Worm (Caenorhabditis elegans) whole organism, L4 larva: ENCODE data around the gene ddi-1.

ENCODE experiments used
- F10B5.3 ChIP-seq: sonication (generic microtip); optimal IDR thresholded peaks from 2 replicates; lab custom pipeline; 2016; ENCODE audit warnings: mild to moderate bottlenecking, missing genetic modification characterization, missing compliant biosample characterization
- F26F4.8 ChIP-seq: fragments of 200-800 bp; sonication (Bioruptor generic); conservative IDR thresholded peaks from 2 replicates; pipeline ENCODE4 v1.3.6; 2022; ENCODE audit warnings: missing genetic modification characterization, missing compliant biosample characterization
- T26A8.4 ChIP-seq: fragments of 200-800 bp; sonication (Bioruptor generic); IDR thresholded peaks from 2 replicates; pipeline ENCODE4 v1.3.6; 2022; ENCODE audit warnings: missing genetic modification characterization, missing compliant biosample characterization
- ZK546.5 ChIP-seq, 2 experiments: sonication (generic microtip); optimal IDR thresholded peaks; 2 replicates each; lab custom pipeline; 2017; ENCODE audit warnings: missing biosample characterization in 2 of 2, missing genetic modification characterization in 2 of 2
- aha-1 ChIP-seq: fragments of 150-350 bp; peaks from one replicate; lab custom pipeline; 2014; ENCODE audit warnings: missing biosample characterization, missing genetic modification characterization
- aly-2 ChIP-seq: sonication (generic microtip); optimal IDR thresholded peaks from 2 replicates; lab custom pipeline; 2018; ENCODE audit warnings: missing biosample characterization, missing genetic modification characterization
- arid-1 ChIP-seq: fragments of 200-800 bp; sonication (Bioruptor generic); conservative IDR thresholded peaks from 2 replicates; pipeline ENCODE4 v1.3.6; 2022; ENCODE audit warnings: missing genetic modification reagents, missing genetic modification characterization, missing compliant biosample characterization
- attf-4 ChIP-seq: sonication (generic microtip); optimal IDR thresholded peaks from 3 replicates; lab custom pipeline; 2017; ENCODE audit warnings: missing biosample characterization, missing genetic modification characterization
- ceh-20 ChIP-seq: fragments of 200-800 bp; sonication (Bioruptor generic); IDR thresholded peaks from 2 replicates; pipeline ENCODE4 v1.3.6; 2022; ENCODE audit warnings: missing genetic modification reagents, missing genetic modification characterization, missing compliant biosample characterization
- ceh-62 ChIP-seq: sonication (generic microtip); optimal IDR thresholded peaks from 2 replicates; lab custom pipeline; 2017; ENCODE audit warnings: missing biosample characterization, missing genetic modification characterization
- ceh-82 ChIP-seq: sonication (generic microtip); optimal IDR thresholded peaks from 2 replicates; lab custom pipeline; 2017; ENCODE audit warnings: missing biosample characterization, missing genetic modification characterization
- ces-1 ChIP-seq: fragments of 150-350 bp; sonication (generic microtip); optimal IDR thresholded peaks from 4 replicates; lab custom pipeline; 2014; ENCODE audit warnings: missing biosample characterization, missing genetic modification reagents, missing genetic modification characterization
- dmd-6 ChIP-seq: fragments of 200-800 bp; sonication (Bioruptor generic); IDR thresholded peaks from 2 replicates; pipeline ENCODE4 v1.3.6; 2022; ENCODE audit warnings: missing genetic modification reagents, missing genetic modification characterization, missing compliant biosample characterization
- dmd-8 ChIP-seq: fragments of 200-800 bp; sonication (Bioruptor generic); IDR thresholded peaks from 2 replicates; pipeline ENCODE4 v1.3.6; 2022; ENCODE audit warnings: missing genetic modification characterization, missing compliant biosample characterization
- dmd-9 ChIP-seq: fragments of 200-800 bp; sonication (Bioruptor generic); IDR thresholded peaks from 2 replicates; pipeline ENCODE4 v1.3.6; 2022; ENCODE audit warnings: missing genetic modification reagents, missing genetic modification characterization, missing compliant biosample characterization
- duxl-1 ChIP-seq: sonication (generic microtip); optimal IDR thresholded peaks from 2 replicates; lab custom pipeline; 2016; ENCODE audit warnings: mild to moderate bottlenecking, missing genetic modification characterization, moderate library complexity, missing compliant biosample characterization; ENCODE audit not compliant: poor library complexity
- dve-1 ChIP-seq: sonication (generic microtip); optimal IDR thresholded peaks from 2 replicates; lab custom pipeline; 2017; ENCODE audit warnings: antibody characterized with exemption, mild to moderate bottlenecking, missing genetic modification characterization, missing compliant biosample characterization; ENCODE audit not compliant: insufficient read depth
- egl-43 ChIP-seq: fragments of 200-800 bp; sonication (Bioruptor generic); IDR thresholded peaks from 2 replicates; pipeline ENCODE4 v1.3.6; 2022; ENCODE audit warnings: missing genetic modification reagents, missing genetic modification characterization, missing compliant biosample characterization
- fkh-10 ChIP-seq: fragments of 150-350 bp; optimal IDR thresholded peaks from 2 replicates; lab custom pipeline; 2014; ENCODE audit warnings: missing biosample characterization, missing genetic modification reagents, missing genetic modification characterization
- hif-1 ChIP-seq, 2 experiments: sonication (generic microtip); optimal IDR thresholded peaks; 2 replicates each; lab custom pipeline; 2016 to 2017; ENCODE audit warnings: missing compliant biosample characterization in 2 of 2, missing genetic modification characterization in 2 of 2, missing genetic modification reagents in 2 of 2, missing genotype in 2 of 2, mild to moderate bottlenecking in 1 of 2
- hlh-11 ChIP-seq: fragments of 200-800 bp; sonication (Bioruptor generic); optimal IDR thresholded peaks from 2 replicates; lab custom pipeline; 2018; ENCODE audit warnings: mild to moderate bottlenecking, missing genetic modification characterization, missing compliant biosample characterization
- lin-15B ChIP-seq: fragments of 150-350 bp; sonication (generic microtip); optimal IDR thresholded peaks from 3 replicates; lab custom pipeline; 2014; ENCODE audit warnings: missing biosample characterization, missing genetic modification characterization
- lsy-2 ChIP-seq, 2 experiments: fragments of 150-350 bp in 1 of 2; sonication (generic microtip) in 1 of 2; optimal IDR thresholded peaks; 2 replicates each; lab custom pipeline; 2014 to 2017; ENCODE audit warnings: missing biosample characterization in 2 of 2, missing genetic modification characterization in 2 of 2
- mdt-29 ChIP-seq: fragments of 200-800 bp; sonication (Bioruptor generic); IDR thresholded peaks from 2 replicates; pipeline ENCODE4 v1.3.6; 2022; ENCODE audit warnings: missing genetic modification reagents, missing genetic modification characterization, missing compliant biosample characterization
- mes-2 ChIP-seq: sonication (generic microtip); optimal IDR thresholded peaks from 2 replicates; lab custom pipeline; 2016; ENCODE audit warnings: missing genotype, mild to moderate bottlenecking, missing genetic modification characterization, missing compliant biosample characterization; ENCODE audit not compliant: poor library complexity, severe bottlenecking
- mxl-2 ChIP-seq: fragments of 200-800 bp; sonication (Bioruptor generic); conservative IDR thresholded peaks from 2 replicates; pipeline ENCODE4 v1.3.6; 2022; ENCODE audit warnings: missing genetic modification reagents, missing genetic modification characterization, missing compliant biosample characterization
- nhr-10 ChIP-seq: fragments of 150-350 bp; optimal IDR thresholded peaks from 2 replicates; lab custom pipeline; 2014; ENCODE audit warnings: missing biosample characterization, missing genetic modification characterization
- nhr-11 ChIP-seq: fragments of 150-350 bp; optimal IDR thresholded peaks from 2 replicates; lab custom pipeline; 2014; ENCODE audit warnings: missing biosample characterization, missing genetic modification characterization
- nhr-237 ChIP-seq: sonication (generic microtip); optimal IDR thresholded peaks from 2 replicates; lab custom pipeline; 2017; ENCODE audit warnings: missing biosample characterization, missing genetic modification characterization
- nhr-25 ChIP-seq: sonication (generic microtip); optimal IDR thresholded peaks from 2 replicates; lab custom pipeline; 2017; ENCODE audit warnings: missing genetic modification characterization, mild to moderate bottlenecking, missing compliant biosample characterization, antibody characterized with exemption, moderate library complexity, borderline replicate concordance; ENCODE audit not compliant: insufficient read depth
- nhr-77 ChIP-seq: fragments of 150-350 bp; optimal IDR thresholded peaks from 2 replicates; lab custom pipeline; 2014; ENCODE audit warnings: missing biosample characterization, missing genetic modification characterization
- pha-4 ChIP-seq, 2 experiments: fragments of 150-350 bp in 1 of 2; fragments of 200-800 bp in 1 of 2; sonication (Bioruptor generic) in 1 of 2; IDR thresholded peaks in 1 of 2; optimal IDR thresholded peaks in 1 of 2; 2 replicates each; pipeline versions ENCODE4 v1.3.6 to Lab custom; 2014 to 2022; ENCODE audit warnings: missing genetic modification characterization in 2 of 2, missing genetic modification reagents in 2 of 2, missing biosample characterization in 1 of 2, missing compliant biosample characterization in 1 of 2
- php-3 ChIP-seq: fragments of 200-800 bp; sonication (Bioruptor generic); IDR thresholded peaks from 2 replicates; pipeline ENCODE4 v1.3.6; 2022; ENCODE audit warnings: missing genetic modification reagents, missing genetic modification characterization, missing compliant biosample characterization
- pqm-1 ChIP-seq: sonication (generic microtip); optimal IDR thresholded peaks from 2 replicates; lab custom pipeline; 2017; ENCODE audit warnings: missing biosample characterization, missing genetic modification characterization
- saeg-2 ChIP-seq: fragments of 200-800 bp; sonication (Bioruptor generic); IDR thresholded peaks from 2 replicates; pipeline ENCODE4 v1.3.6; 2022; ENCODE audit warnings: missing genetic modification reagents, missing genetic modification characterization, missing compliant biosample characterization
- sdz-12 ChIP-seq: fragments of 200-800 bp; sonication (Bioruptor generic); optimal IDR thresholded peaks from 2 replicates; lab custom pipeline; 2018; ENCODE audit warnings: mild to moderate bottlenecking, missing genetic modification characterization, missing compliant biosample characterization
- snpc-1.2 ChIP-seq: fragments of 200-800 bp; sonication (Bioruptor generic); IDR thresholded peaks from 2 replicates; pipeline ENCODE4 v1.3.6; 2022; ENCODE audit warnings: missing genetic modification reagents, missing genetic modification characterization, missing compliant biosample characterization
- spr-3 ChIP-seq: fragments of 200-800 bp; sonication (Bioruptor generic); optimal IDR thresholded peaks from 2 replicates; lab custom pipeline; 2018; ENCODE audit warnings: mild to moderate bottlenecking, missing genetic modification characterization, missing compliant biosample characterization
- tag-97 ChIP-seq: fragments of 200-800 bp; sonication (Bioruptor generic); IDR thresholded peaks from 2 replicates; pipeline ENCODE4 v1.3.6; 2022; ENCODE audit warnings: missing genetic modification characterization, missing compliant biosample characterization
- unc-62 ChIP-seq, 3 experiments: fragments of 150-350 bp in 1 of 3; sonication (generic microtip); optimal IDR thresholded peaks in 2 of 3; peaks in 1 of 3; 1 replicate in 1 of 3; 2 replicates in 2 of 3; lab custom pipeline; 2014 to 2017; ENCODE audit warnings: missing biosample characterization in 3 of 3, missing genetic modification characterization in 3 of 3, missing genetic modification reagents in 3 of 3, missing genotype in 1 of 3
- vab-7 ChIP-seq: fragments of 200-800 bp; sonication (Bioruptor generic); IDR thresholded peaks from 2 replicates; pipeline ENCODE4 v1.3.6; 2022; ENCODE audit warnings: missing genetic modification reagents, missing genetic modification characterization, missing compliant biosample characterization
- ztf-11 ChIP-seq: fragments of 150-350 bp; optimal IDR thresholded peaks from 2 replicates; lab custom pipeline; 2014; ENCODE audit warnings: missing biosample characterization, missing genetic modification characterization

Gene ddi-1

DNA sequence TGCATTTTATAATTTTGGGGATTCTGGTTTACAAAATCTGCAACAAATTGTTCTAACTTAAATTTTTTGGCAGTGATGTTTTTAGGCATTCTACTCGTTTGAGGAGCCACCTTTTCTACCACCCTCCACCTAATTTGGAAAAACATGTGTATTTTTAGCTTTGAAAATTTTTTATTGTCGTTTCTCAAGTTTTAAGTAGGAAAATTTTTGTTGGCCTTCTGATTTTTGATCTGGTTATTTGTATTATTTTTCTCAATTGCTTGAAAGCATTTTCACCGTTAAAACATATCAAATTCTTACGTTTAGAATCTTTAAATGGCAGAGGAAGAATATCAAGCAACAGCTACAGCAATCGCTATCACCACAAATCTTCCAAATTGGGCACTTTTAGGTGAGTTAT, 4.8 kb upstream of the ddi-1 start, which contains the start of gene C01G5.7:
C01G5.7 (plus strand) TSS at position 301 of the 400 bp plus-strand sequence.
- TF ChIP-seq sdz-12 (GFP tag; lab: Kevin White, UChicago) (no peak), tag-97 (no peak), nhr-25 (tag; lab: Kevin White, UChicago) (no peak), dmd-6 (GFP tag; lab: Robert Waterston, UW) (no peak), saeg-2 (GFP tag; lab: Robert Waterston, UW) (no peak), mes-2 (tag; lab: Kevin White, UChicago) (no peak), vab-7 (no peak), ceh-20 (GFP tag; lab: Robert Waterston, UW) (no peak), nhr-10 (no peak), aly-2 (tag; lab: Kevin White, UChicago) (no peak), F10B5.3 (tag; lab: Kevin White, UChicago) (no peak), mdt-29 (GFP tag; lab: Robert Waterston, UW) (no peak), ces-1 (no peak), F26F4.8 (GFP tag; lab: Robert Waterston, UW) (no peak), duxl-1 (tag; lab: Kevin White, UChicago) (no peak)

DNA sequence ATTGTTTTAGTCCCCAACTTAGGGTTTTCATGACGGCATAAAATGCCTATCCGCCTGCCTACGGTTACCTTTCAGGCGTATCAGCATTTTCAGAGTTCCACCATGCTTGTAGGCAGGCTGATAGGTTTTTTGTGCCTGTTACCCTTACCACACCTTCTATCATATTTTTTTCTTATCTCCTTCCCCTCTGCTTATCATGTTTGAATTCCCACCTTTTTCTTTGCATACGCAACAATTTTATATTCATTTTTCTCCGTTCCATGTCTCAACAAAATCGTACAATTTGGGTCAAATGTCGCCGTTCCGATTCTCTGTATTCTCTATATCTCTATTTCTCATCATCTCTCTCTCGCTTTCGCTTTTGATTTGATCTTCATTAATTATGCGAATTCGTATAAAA, 3.1 kb upstream of the ddi-1 start, which contains the start of gene C01G5.9:
C01G5.9 (plus strand) TSS at position 301 of the 400 bp plus-strand sequence.
- TF ChIP-seq dve-1 (tag; lab: Kevin White, UChicago): no peak
- no peak for TF ChIP-seq ceh-62
- TF ChIP-seq nhr-77 (tag; lab: Kevin White, UChicago): no peak
- no peak for TF ChIP-seq ceh-82 (tag; lab: Kevin White, UChicago)
- no peak for TF ChIP-seq sdz-12 (GFP tag; lab: Kevin White, UChicago)
- no peak for TF ChIP-seq nhr-237 (tag; lab: Kevin White, UChicago)
- TF ChIP-seq fkh-10: no peak
- no peak for TF ChIP-seq pha-4 (GFP tag; IDR thresholded peaks at IDR 0.05; lab: Robert Waterston, UW)
- TF ChIP-seq pha-4 (tag; optimal IDR thresholded peaks at IDR 0.05; lab: Kevin White, UChicago): no peak
- TF ChIP-seq hif-1 (tag; optimal IDR thresholded peaks at IDR 0.05; lab: Kevin White, UChicago): no peak
- no peak for TF ChIP-seq ztf-11 (tag; lab: Kevin White, UChicago)

DNA sequence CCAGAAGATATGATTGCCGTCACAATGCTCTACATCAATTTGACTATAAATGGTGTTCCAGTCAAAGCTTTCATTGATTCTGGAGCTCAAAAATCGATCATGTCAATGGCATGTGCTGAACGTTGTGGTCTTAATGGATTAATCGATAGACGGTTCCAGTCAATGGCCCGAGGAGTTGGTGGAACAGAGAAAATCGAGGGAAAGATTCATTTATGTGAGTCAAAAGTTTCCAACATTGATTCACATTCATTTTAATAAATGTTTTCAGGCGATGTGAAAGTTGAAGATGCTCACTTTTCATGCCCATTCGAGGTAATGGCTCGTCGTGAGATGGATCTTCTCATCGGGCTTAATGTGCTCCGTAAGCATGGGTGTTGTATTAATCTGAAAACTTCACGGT, 1.1 kb downstream of the ddi-1 start:
- TF ChIP-seq pqm-1 (no peak), unc-62 (GFP tag; optimal IDR thresholded peaks at IDR 0.05 in 1 of 2; lab: Kevin White, UChicago) (peak in 1 of 2 experiments; percentile 94), unc-62 (tag; optimal IDR thresholded peaks at IDR 0.05; lab: Kevin White, UChicago) (no peak)

ce11 chrIV:6524531-6524930, 1.9 kb downstream of the ddi-1 start, which contains the start of gene C01G5.5:
Gene C01G5.5 (plus strand): TSS chrIV:6524610.
- TF ChIP-seq aha-1 (tag; lab: Kevin White, UChicago) (peak; percentile 59), dmd-8 (no peak), pha-4 (GFP tag; IDR thresholded peaks at IDR 0.05; lab: Robert Waterston, UW) (no peak), pha-4 (tag; optimal IDR thresholded peaks at IDR 0.05; lab: Kevin White, UChicago) (no peak), nhr-11 (tag; lab: Kevin White, UChicago) (no peak), lin-15B (tag; lab: Kevin White, UChicago) (no peak), php-3 (GFP tag; lab: Robert Waterston, UW) (no peak), snpc-1.2 (GFP tag; lab: Robert Waterston, UW) (0 out of 2 replicates have a peak, but pooled peaks have one; percentile 32), ZK546.5 (tag; optimal IDR thresholded peaks at IDR 0.05; lab: Kevin White, UChicago) (no peak), hlh-11 (no peak), dmd-9 (GFP tag; lab: Robert Waterston, UW) (no peak), spr-3 (GFP tag; lab: Kevin White, UChicago) (no peak), arid-1 (GFP tag; lab: Robert Waterston, UW) (no peak), duxl-1 (tag; lab: Kevin White, UChicago) (no peak), nhr-237 (tag; lab: Kevin White, UChicago) (no peak), dmd-6 (GFP tag; lab: Robert Waterston, UW) (no peak), attf-4 (tag; lab: Kevin White, UChicago) (no peak), mes-2 (tag; lab: Kevin White, UChicago) (peak; percentile 15), lsy-2 (tag; optimal IDR thresholded peaks at IDR 0.05; lab: Kevin White, UChicago) (no peak), T26A8.4 (GFP tag; lab: Robert Waterston, UW) (no peak), mxl-2 (GFP tag; lab: Robert Waterston, UW) (no peak), egl-43 (no peak)
